Fruit fly (Drosophila melanogaster): ENCODE results near the gene Cul2.

The Cul2 gene

dm6 chr2L:21632909-21633308, 25.6 kb upstream of the Cul2 start:
- no peak for TF ChIP-seq noc (tag; optimal IDR thresholded peaks at IDR 0.05)

dm6 chr2L:21648769-21649168, 9.8 kb upstream of the Cul2 start:
- no peak for TF ChIP-seq noc (tag; optimal IDR thresholded peaks at IDR 0.05)

- TF ChIP-seq noc (tag; optimal IDR thresholded peaks at IDR 0.05), result no peak
These were observed 1.1 kb upstream of the Cul2 start for dm6 chr2L:21657426-21657825.

dm6 chr2L:21676556-21676955, 18.0 kb downstream of the Cul2 start:
- TF ChIP-seq noc (tag; optimal IDR thresholded peaks at IDR 0.05), result no peak

- TF ChIP-seq noc (tag; optimal IDR thresholded peaks at IDR 0.05), result no peak
These were observed 19.0 kb downstream of the Cul2 start, which contains the start of gene CG2225 for dm6 chr2L:21677480-21677930. Gene CG2225 (minus strand): TSS chr2L:21677530.

dm6 chr2L:21681322-21682268, 23.1 kb downstream of the Cul2 start, which contains the start of gene eEF2:
Gene eEF2 (minus strand): TSS chr2L:21682164.
- TF ChIP-seq noc (tag; optimal IDR thresholded peaks at IDR 0.05), result peak; percentile 78

- TF ChIP-seq noc (tag; optimal IDR thresholded peaks at IDR 0.05), result no peak
These were observed 24.7 kb downstream of the Cul2 start for dm6 chr2L:21683053-21683767.

dm6 chr2L:21683768-21684225, 25.3 kb downstream of the Cul2 start, which contains the start of gene nolo:
Gene nolo (plus strand): TSS chr2L:21684106.
- TF ChIP-seq noc (tag; optimal IDR thresholded peaks at IDR 0.05), result no peak

- TF ChIP-seq noc (tag; optimal IDR thresholded peaks at IDR 0.05), result no peak
These were observed 30.8 kb downstream of the Cul2 start for dm6 chr2L:21689368-21689767.

Measured in whole organism, larva.